Fruit fly (Drosophila melanogaster): ENCODE measurements around the gene CG11586.

Gene CG11586

DNA sequence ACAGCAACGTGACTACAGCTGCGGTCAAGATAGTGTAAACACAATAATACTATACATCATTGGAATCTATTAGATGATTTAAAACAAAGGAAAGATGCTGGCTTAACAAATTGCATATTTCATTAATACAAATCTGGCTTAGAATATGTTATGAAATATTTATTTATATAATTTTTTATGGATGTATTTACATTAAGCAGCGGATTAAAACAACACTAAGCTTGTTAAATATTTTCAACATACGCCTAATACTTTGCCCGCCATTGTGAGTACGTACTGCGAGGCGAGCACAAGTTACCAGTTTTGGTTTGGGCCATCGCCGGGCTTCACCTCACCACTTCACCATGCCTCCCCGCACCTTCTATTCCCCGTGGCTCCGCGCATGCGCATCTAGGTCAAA lies 7.7 kb upstream of the CG11586 start (continued):
- TF ChIP-seq mld (GFP tag; IDR thresholded peaks at IDR 0.05; ENCODE audit: partially characterized antibody) = no peak
- TF ChIP-seq CG10321 (GFP tag; IDR thresholded peaks at IDR 0.05) = 0 out of 2 replicates have a peak, but pooled peaks have one; percentile 17
- no peak for TF ChIP-seq slou (GFP tag; optimal IDR thresholded peaks at IDR 0.05)
- peak; percentile 54 for TF ChIP-seq Xbp1 (GFP tag; optimal IDR thresholded peaks at IDR 0.05)
- TF ChIP-seq CG17612 (GFP tag; IDR thresholded peaks at IDR 0.05) = no peak
- TF ChIP-seq E2f1 (GFP tag; IDR thresholded peaks at IDR 0.05) = peak; percentile 50
- no peak for TF ChIP-seq prd (optimal IDR thresholded peaks at IDR 0.05)
- peak; percentile 66; the same call in 2 of the 3 replicates for TF ChIP-seq prd (GFP tag; IDR thresholded peaks at IDR 0.05)
- TF ChIP-seq h (optimal IDR thresholded peaks at IDR 0.05) = no peak
- TF ChIP-seq CG14965 (GFP tag; optimal IDR thresholded peaks at IDR 0.05; ENCODE audit: borderline replicate concordance) = no peak
- peak; percentile 38; the same call in 1 of the 3 replicates for TF ChIP-seq CG7357 (GFP tag; IDR thresholded peaks at IDR 0.05)
- 0 out of 3 replicates have a peak, but pooled peaks have one; percentile 28 for TF ChIP-seq CG11456 (GFP tag; IDR thresholded peaks at IDR 0.05)
- peak; percentile 34; the same call in 1 of the 2 replicates for TF ChIP-seq CG3847 (GFP tag; IDR thresholded peaks at IDR 0.05)
- no peak for TF ChIP-seq pb (GFP tag; optimal IDR thresholded peaks at IDR 0.05)
- no peak for TF ChIP-seq eve (GFP tag; optimal IDR thresholded peaks at IDR 0.05)
- TF ChIP-seq Ptx1 (GFP tag; IDR thresholded peaks at IDR 0.05) = peak; percentile 79
- TF ChIP-seq CG30403 (GFP tag; optimal IDR thresholded peaks at IDR 0.05) = peak; percentile 65
- TF ChIP-seq CG13123 (GFP tag; optimal IDR thresholded peaks at IDR 0.05) = no peak
- peak; percentile 20; the same call in 1 of the 2 replicates for TF ChIP-seq H2.0 (GFP tag; IDR thresholded peaks at IDR 0.05)
- TF ChIP-seq CG8281 (tag; optimal IDR thresholded peaks at IDR 0.05) = peak; percentile 40
- no peak for TF ChIP-seq sug (tag; optimal IDR thresholded peaks at IDR 0.05)
- TF ChIP-seq zfh1 (GFP tag; IDR thresholded peaks at IDR 0.05) = peak; percentile 52; the same call in 1 of the 3 replicates
- peak; percentile 71 for TF ChIP-seq org-1 (GFP tag; optimal IDR thresholded peaks at IDR 0.05)
- peak; percentile 77 for TF ChIP-seq D19A (tag; optimal IDR thresholded peaks at IDR 0.05)
- TF ChIP-seq yki (optimal IDR thresholded peaks at IDR 0.05) = no peak
- no peak for TF ChIP-seq ro (GFP tag; IDR thresholded peaks at IDR 0.05)
- TF ChIP-seq Hr39 (optimal IDR thresholded peaks at IDR 0.05) = no peak
- TF ChIP-seq zfh2 (GFP tag; optimal IDR thresholded peaks at IDR 0.05) = no peak
- TF ChIP-seq CG8290 (GFP tag; optimal IDR thresholded peaks at IDR 0.05) = peak; percentile 11
- TF ChIP-seq CG8290 (tag; optimal IDR thresholded peaks at IDR 0.05) = no peak
- no peak for TF ChIP-seq Dref (GFP tag; IDR thresholded peaks at IDR 0.05)
- peak; percentile 85 for TF ChIP-seq dmrt99B (tag; optimal IDR thresholded peaks at IDR 0.05)
- no peak for TF ChIP-seq p53 (GFP tag; optimal IDR thresholded peaks at IDR 0.05)
- TF ChIP-seq wor (GFP tag; IDR thresholded peaks at IDR 0.05) = peak; percentile 38; the same call in 1 of the 2 replicates
- TF ChIP-seq BtbVII (GFP tag; optimal IDR thresholded peaks at IDR 0.05) = peak; percentile 73
- TF ChIP-seq CG1792 (GFP tag; optimal IDR thresholded peaks at IDR 0.05) = no peak
- TF ChIP-seq Adf1 (GFP tag; IDR thresholded peaks at IDR 0.05) = no peak
- peak; percentile 25; the same call in 1 of the 2 replicates for TF ChIP-seq CG9215 (GFP tag; IDR thresholded peaks at IDR 0.05)
- TF ChIP-seq CG7928 (GFP tag; optimal IDR thresholded peaks at IDR 0.05) = peak; percentile 8
- TF ChIP-seq Elba2 (GFP tag; optimal IDR thresholded peaks at IDR 0.05) = no peak
- TF ChIP-seq Pdp1 (GFP tag; optimal IDR thresholded peaks at IDR 0.05) = peak in 1 of 2 experiments; percentile 14
- TF ChIP-seq CG1832 (GFP tag; optimal IDR thresholded peaks at IDR 0.05) = no peak
- TF ChIP-seq CTCF (GFP tag; optimal IDR thresholded peaks at IDR 0.05) = no peak
- TF ChIP-seq fd3F (GFP tag; optimal IDR thresholded peaks at IDR 0.05) = peak; percentile 52
- no peak for TF ChIP-seq CG42726 (GFP tag; IDR thresholded peaks at IDR 0.05; ENCODE audit: partially characterized antibody)
- TF ChIP-seq CG9609 (GFP tag; optimal IDR thresholded peaks at IDR 0.05) = no peak
- no peak for TF ChIP-seq Sin3A (optimal IDR thresholded peaks at IDR 0.05)
- TF ChIP-seq pho (GFP tag; optimal IDR thresholded peaks at IDR 0.05) = no peak
- no peak for TF ChIP-seq Sry-δ (GFP tag; optimal IDR thresholded peaks at IDR 0.05)
- peak; percentile 59; the same call in 2 of the 3 replicates for TF ChIP-seq so (GFP tag; IDR thresholded peaks at IDR 0.05)
- TF ChIP-seq Bdp1 (GFP tag; optimal IDR thresholded peaks at IDR 0.05) = no peak
- TF ChIP-seq onecut (GFP tag; IDR thresholded peaks at IDR 0.05) = no peak
- TF ChIP-seq CG13296 (GFP tag; optimal IDR thresholded peaks at IDR 0.05) = peak; percentile 74
- peak; percentile 77 for TF ChIP-seq CG6689 (GFP tag; IDR thresholded peaks at IDR 0.05)
- TF ChIP-seq CG34224 (GFP tag; IDR thresholded peaks at IDR 0.05; ENCODE audit: partially characterized antibody) = no peak

Data from whole organism, embryonic.